Worm (Caenorhabditis elegans) whole organism, young adult: ENCODE results near the gene chhy-1.

Experiments used
- D2030.7 ChIP-seq: fragments of 200-800 bp; sonication (Bioruptor generic); IDR thresholded peaks from 2 replicates; pipeline ENCODE4 v1.3.6; 2022; ENCODE audit warnings: missing genetic modification reagents, missing genetic modification characterization, missing compliant biosample characterization
- F39B2.1 ChIP-seq: fragments of 200-800 bp; sonication (Bioruptor generic); IDR thresholded peaks from 2 replicates; pipeline ENCODE4 v1.3.6; 2022; ENCODE audit warnings: missing genetic modification reagents, missing genetic modification characterization, missing compliant biosample characterization
- F52B5.7 ChIP-seq: sonication (generic microtip); optimal IDR thresholded peaks from 2 replicates; lab custom pipeline; 2016; ENCODE audit warnings: mild to moderate bottlenecking, missing genetic modification characterization, missing compliant biosample characterization
- F55B11.4 ChIP-seq: sonication (generic microtip); optimal IDR thresholded peaks from 2 replicates; lab custom pipeline; 2016; ENCODE audit warnings: missing compliant biosample characterization, missing genetic modification characterization, borderline replicate concordance; ENCODE audit not compliant: insufficient read depth
- K11D2.4 ChIP-seq: fragments of 200-800 bp; sonication (Bioruptor generic); IDR thresholded peaks from 2 replicates; pipeline ENCODE4 v1.3.6; 2022; ENCODE audit warnings: missing genetic modification reagents, missing genetic modification characterization, missing compliant biosample characterization
- Y56A3A.18 ChIP-seq: fragments of 200-800 bp; sonication (Bioruptor generic); IDR thresholded peaks from 2 replicates; pipeline ENCODE4 v1.3.6; 2022; ENCODE audit warnings: missing genetic modification reagents, missing genetic modification characterization, missing compliant biosample characterization
- ama-1 ChIP-seq, 3 experiments: fragments of 150-350 bp in 1 of 3; sonication (generic microtip) in 2 of 3; optimal IDR thresholded peaks; 2 replicates each; lab custom pipeline; 2014 to 2018; ENCODE audit warnings: missing biosample characterization in 2 of 3, missing genetic modification characterization in 2 of 3, missing genetic modification reagents in 2 of 3
- attf-6 ChIP-seq: fragments of 200-800 bp; sonication (Bioruptor generic); IDR thresholded peaks from 2 replicates; pipeline ENCODE4 v1.3.6; 2022; ENCODE audit warnings: missing genetic modification reagents, missing genetic modification characterization, missing compliant biosample characterization
- cebp-2 ChIP-seq: fragments of 200-800 bp; sonication (Bioruptor generic); IDR thresholded peaks from 2 replicates; pipeline ENCODE4 v1.3.6; 2022; ENCODE audit warnings: missing genetic modification characterization, missing compliant biosample characterization
- ceh-100 ChIP-seq: fragments of 200-800 bp; sonication (Bioruptor generic); IDR thresholded peaks from 2 replicates; pipeline ENCODE4 v1.3.6; 2022; ENCODE audit warnings: missing genetic modification reagents, missing genetic modification characterization, missing compliant biosample characterization
- ceh-40 ChIP-seq: fragments of 200-800 bp; sonication (Bioruptor generic); IDR thresholded peaks from 2 replicates; pipeline ENCODE4 v1.3.6; 2022; ENCODE audit warnings: missing genetic modification characterization, missing compliant biosample characterization
- ceh-79 ChIP-seq: sonication (generic microtip); optimal IDR thresholded peaks from 2 replicates; lab custom pipeline; 2017; ENCODE audit warnings: mild to moderate bottlenecking, missing genetic modification characterization, missing compliant biosample characterization
- die-1 ChIP-seq: sonication (generic microtip); optimal IDR thresholded peaks from 2 replicates; lab custom pipeline; 2016; ENCODE audit warnings: missing genotype, mild to moderate bottlenecking, missing genetic modification characterization, missing compliant biosample characterization
- dpff-1 ChIP-seq: sonication (generic microtip); optimal IDR thresholded peaks from 2 replicates; lab custom pipeline; 2017; ENCODE audit warnings: mild to moderate bottlenecking, missing genetic modification characterization, missing compliant biosample characterization
- egl-18 ChIP-seq: fragments of 200-800 bp; sonication (Bioruptor generic); IDR thresholded peaks from 2 replicates; pipeline ENCODE4 v1.3.6; 2022; ENCODE audit warnings: missing genetic modification reagents, missing genetic modification characterization, missing compliant biosample characterization
- hmg-1.2 ChIP-seq: fragments of 200-800 bp; sonication (Bioruptor generic); IDR thresholded peaks from 2 replicates; pipeline ENCODE4 v1.3.6; 2022; ENCODE audit warnings: missing genetic modification reagents, missing genetic modification characterization, missing compliant biosample characterization
- hmg-20 ChIP-seq: fragments of 200-800 bp; sonication (Bioruptor generic); IDR thresholded peaks from 2 replicates; pipeline ENCODE4 v1.3.6; 2022; ENCODE audit warnings: missing genetic modification reagents, missing genetic modification characterization, missing compliant biosample characterization
- hrde-1 ChIP-seq: sonication (generic microtip); optimal IDR thresholded peaks from 2 replicates; lab custom pipeline; 2016; ENCODE audit warnings: missing genetic modification characterization, mild to moderate bottlenecking, missing compliant biosample characterization, moderate library complexity, missing genotype, missing genetic modification reagents, borderline replicate concordance
- lag-1 ChIP-seq: fragments of 200-800 bp; sonication (Bioruptor generic); IDR thresholded peaks from 2 replicates; pipeline ENCODE4 v1.3.6; 2022; ENCODE audit warnings: missing genetic modification reagents, missing genetic modification characterization, missing compliant biosample characterization
- let-607 ChIP-seq, 2 experiments: fragments of 200-800 bp in 1 of 2; sonication (Bioruptor generic) in 1 of 2; sonication (generic microtip) in 1 of 2; optimal IDR thresholded peaks; 2 replicates each; lab custom pipeline; 2016 to 2018; ENCODE audit warnings: mild to moderate bottlenecking in 2 of 2, missing compliant biosample characterization in 2 of 2, missing genetic modification characterization in 2 of 2, moderate library complexity in 2 of 2, missing genotype in 1 of 2
- lin-26 ChIP-seq: fragments of 200-800 bp; sonication (Bioruptor generic); IDR thresholded peaks from 2 replicates; pipeline ENCODE4 v1.3.6; 2022; ENCODE audit warnings: missing genetic modification reagents, missing genetic modification characterization, missing compliant biosample characterization
- lin-40 ChIP-seq: sonication (generic microtip); optimal IDR thresholded peaks from 2 replicates; lab custom pipeline; 2016; ENCODE audit warnings: missing genetic modification characterization, mild to moderate bottlenecking, missing compliant biosample characterization, missing genotype, missing genetic modification reagents
- lin-54 ChIP-seq: fragments of 200-800 bp; sonication (Bioruptor generic); optimal IDR thresholded peaks from 2 replicates; lab custom pipeline; 2018; ENCODE audit warnings: mild to moderate bottlenecking, missing genetic modification characterization, missing compliant biosample characterization
- lir-1 ChIP-seq: fragments of 200-800 bp; sonication (Bioruptor generic); conservative IDR thresholded peaks from 2 replicates; pipeline ENCODE4 v1.3.6; 2022; ENCODE audit warnings: missing genetic modification reagents, missing genetic modification characterization, missing compliant biosample characterization
- madf-10 ChIP-seq: sonication (generic microtip); optimal IDR thresholded peaks from 2 replicates; lab custom pipeline; 2016; ENCODE audit warnings: mild to moderate bottlenecking, missing genetic modification characterization, missing compliant biosample characterization
- madf-3 ChIP-seq: fragments of 200-800 bp; sonication (Bioruptor generic); IDR thresholded peaks from 2 replicates; pipeline ENCODE4 v1.3.6; 2022; ENCODE audit warnings: missing genetic modification reagents, missing genetic modification characterization, missing compliant biosample characterization
- madf-6 ChIP-seq: fragments of 200-800 bp; sonication (Bioruptor generic); IDR thresholded peaks from 2 replicates; pipeline ENCODE4 v1.3.6; 2022; ENCODE audit warnings: missing genetic modification reagents, missing genetic modification characterization, missing compliant biosample characterization
- mxl-1 ChIP-seq: sonication (generic microtip); optimal IDR thresholded peaks from 2 replicates; lab custom pipeline; 2016; ENCODE audit warnings: missing genetic modification characterization, missing compliant biosample characterization
- nfya-2 ChIP-seq: fragments of 200-800 bp; sonication (Bioruptor generic); IDR thresholded peaks from 2 replicates; pipeline ENCODE4 v1.3.6; 2022; ENCODE audit warnings: missing genetic modification reagents, missing genetic modification characterization, missing compliant biosample characterization
- nfyb-1 ChIP-seq: fragments of 200-800 bp; sonication (Bioruptor generic); IDR thresholded peaks from 2 replicates; pipeline ENCODE4 v1.3.6; 2022; ENCODE audit warnings: missing genetic modification reagents, missing genetic modification characterization, missing compliant biosample characterization
- nhr-27 ChIP-seq: fragments of 200-800 bp; sonication (Bioruptor generic); optimal IDR thresholded peaks from 2 replicates; lab custom pipeline; 2018; ENCODE audit warnings: mild to moderate bottlenecking, missing genetic modification characterization, moderate library complexity, missing compliant biosample characterization
- nhr-90 ChIP-seq: sonication (generic microtip); optimal IDR thresholded peaks from 2 replicates; lab custom pipeline; 2016; ENCODE audit warnings: missing genotype, mild to moderate bottlenecking, missing genetic modification characterization, missing compliant biosample characterization
- pha-4 ChIP-seq: fragments of 150-350 bp; sonication (generic microtip); optimal IDR thresholded peaks from 2 replicates; lab custom pipeline; 2014; ENCODE audit warnings: missing biosample characterization, missing genetic modification reagents, missing genetic modification characterization
- rpc-1 ChIP-seq, 2 experiments: fragments of 150-350 bp in 1 of 2; sonication (generic microtip) in 1 of 2; optimal IDR thresholded peaks; 2 replicates each; lab custom pipeline; 2014 to 2018; ENCODE audit warnings: missing biosample characterization in 1 of 2, missing genetic modification characterization in 1 of 2, missing genetic modification reagents in 1 of 2, missing genotype in 1 of 2
- sdz-38 ChIP-seq: sonication (generic microtip); optimal IDR thresholded peaks from 2 replicates; lab custom pipeline; 2016; ENCODE audit warnings: missing genotype, missing genetic modification characterization, missing compliant biosample characterization
- snpc-1.3 ChIP-seq: sonication (generic microtip); optimal IDR thresholded peaks from 2 replicates; lab custom pipeline; 2017; ENCODE audit warnings: missing genetic modification characterization, mild to moderate bottlenecking, missing compliant biosample characterization, antibody characterized with exemption, moderate library complexity, missing genotype, missing genetic modification reagents; ENCODE audit not compliant: insufficient read depth
- snpc-3.4 ChIP-seq: sonication (generic microtip); optimal IDR thresholded peaks from 2 replicates; lab custom pipeline; 2017; ENCODE audit warnings: missing genetic modification characterization, mild to moderate bottlenecking, missing compliant biosample characterization, antibody characterized with exemption, moderate library complexity, missing genotype, missing genetic modification reagents
- somi-1 ChIP-seq: fragments of 200-800 bp; sonication (Bioruptor generic); optimal IDR thresholded peaks from 2 replicates; lab custom pipeline; 2018; ENCODE audit warnings: mild to moderate bottlenecking, missing genetic modification characterization, missing compliant biosample characterization
- sptf-2 ChIP-seq: fragments of 200-800 bp; sonication (Bioruptor generic); optimal IDR thresholded peaks from 2 replicates; lab custom pipeline; 2018; ENCODE audit warnings: mild to moderate bottlenecking, missing genetic modification characterization, missing compliant biosample characterization
- xnd-1 ChIP-seq: sonication (generic microtip); optimal IDR thresholded peaks from 2 replicates; lab custom pipeline; 2016; ENCODE audit warnings: missing genotype, missing genetic modification reagents, missing genetic modification characterization, missing compliant biosample characterization
- zim-3 ChIP-seq: sonication (generic microtip); optimal IDR thresholded peaks from 2 replicates; lab custom pipeline; 2017; ENCODE audit warnings: mild to moderate bottlenecking, missing genetic modification characterization, moderate library complexity, missing compliant biosample characterization
- ztf-18 ChIP-seq: sonication (generic microtip); optimal IDR thresholded peaks from 2 replicates; lab custom pipeline; 2016; ENCODE audit warnings: missing genotype, mild to moderate bottlenecking, missing genetic modification characterization, missing compliant biosample characterization
- ztf-26 ChIP-seq: sonication (generic microtip); optimal IDR thresholded peaks from 2 replicates; lab custom pipeline; 2017; ENCODE audit warnings: missing genetic modification characterization, missing compliant biosample characterization
- ztf-28 ChIP-seq: fragments of 200-800 bp; sonication (Bioruptor generic); IDR thresholded peaks from 2 replicates; pipeline ENCODE4 v1.3.6; 2022; ENCODE audit warnings: missing genetic modification reagents, missing genetic modification characterization, missing compliant biosample characterization
- ztf-3 ChIP-seq: fragments of 200-800 bp; sonication (Bioruptor generic); optimal IDR thresholded peaks from 2 replicates; lab custom pipeline; 2018; ENCODE audit warnings: mild to moderate bottlenecking, missing genetic modification characterization, missing compliant biosample characterization

The chhy-1 gene

DNA sequence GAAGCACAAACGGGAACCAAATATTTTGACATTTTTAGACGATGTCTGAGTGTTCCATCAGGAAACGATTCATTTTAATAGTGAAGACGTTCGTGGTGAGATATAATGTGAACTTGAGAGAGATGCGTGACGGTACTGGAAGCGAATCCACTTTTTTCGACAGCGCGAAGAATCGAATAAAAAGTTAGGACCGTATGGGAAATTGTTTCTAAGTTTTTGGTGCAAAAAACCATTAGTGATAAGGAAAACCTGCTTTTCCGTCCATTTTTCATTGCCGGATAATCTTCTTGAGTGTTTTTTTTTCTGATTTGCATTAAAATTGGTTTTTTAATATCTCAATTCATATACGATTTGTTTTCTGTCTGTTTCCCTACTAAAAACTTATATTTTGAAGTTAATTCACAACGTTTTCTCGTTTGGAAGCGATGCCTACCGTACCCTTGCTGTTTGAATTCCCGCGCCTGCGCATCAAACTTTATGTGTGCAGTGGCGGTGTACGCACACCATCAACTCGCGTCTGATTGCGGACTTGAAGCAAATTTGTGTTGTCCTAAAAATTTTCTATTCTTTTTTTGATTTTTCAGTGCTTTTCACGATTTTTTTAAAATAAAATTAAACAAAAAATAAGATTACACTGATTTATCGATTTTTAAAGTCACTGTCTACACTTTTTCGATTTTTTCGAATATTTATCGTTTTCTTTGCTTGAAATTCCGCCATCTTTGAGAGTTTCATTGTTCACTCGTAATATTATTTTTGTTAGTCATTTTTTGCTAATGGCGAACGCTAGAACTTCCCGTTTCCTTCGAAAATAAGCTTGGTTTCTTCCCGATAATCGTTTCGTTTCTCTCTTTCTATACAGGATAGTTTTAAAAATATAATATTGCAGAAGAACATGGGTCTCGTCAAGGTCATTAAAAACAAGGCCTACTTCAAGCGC lies 48.1 kb downstream of the chhy-1 start, which contains the start of the genes col-38 and rpl-5:
Gene col-38 (minus strand): TSS at position 51 of the 940 bp plus-strand sequence.
Gene rpl-5 (plus strand): TSS at position 890 of the 940 bp plus-strand sequence.
- peak; percentile 39; the same call in 1 of the 2 replicates for TF ChIP-seq madf-3
- TF ChIP-seq zim-3 (tag; lab: Kevin White, UChicago): no peak
- TF ChIP-seq attf-6 (GFP tag; lab: Robert Waterston, UW): no peak
- peak; percentile 62 for TF ChIP-seq hmg-1.2 (GFP tag; lab: Robert Waterston, UW)
- TF ChIP-seq ceh-100 (GFP tag; lab: Robert Waterston, UW): peak; percentile 48; the same call in 1 of the 2 replicates
- TF ChIP-seq sptf-2 (GFP tag; lab: Kevin White, UChicago): no peak
- no peak for TF ChIP-seq lag-1 (GFP tag; lab: Robert Waterston, UW)
- TF ChIP-seq die-1 (tag; lab: Kevin White, UChicago): no peak
- TF ChIP-seq ztf-26 (tag; lab: Kevin White, UChicago): peak; percentile 29
- TF ChIP-seq let-607 (tag; optimal IDR thresholded peaks at IDR 0.05; lab: Kevin White, UChicago): peak; percentile 69 to 83
- TF ChIP-seq xnd-1 (tag; lab: Kevin White, UChicago): peak; percentile 43
- TF ChIP-seq ztf-28 (GFP tag; lab: Robert Waterston, UW): 0 out of 2 replicates have a peak, but pooled peaks have one; percentile 36
- peak; percentile 79 for TF ChIP-seq snpc-3.4 (tag; lab: Kevin White, UChicago)
- no peak for TF ChIP-seq F55B11.4
- TF ChIP-seq K11D2.4 (GFP tag; lab: Robert Waterston, UW): no peak
- TF ChIP-seq Y56A3A.18: no peak
- peak; percentile 43 for TF ChIP-seq ztf-18 (tag; lab: Kevin White, UChicago)
- TF ChIP-seq lin-54 (GFP tag; lab: Kevin White, UChicago): peak; percentile 98
- TF ChIP-seq madf-10: peak; percentile 30
- peak; percentile 80 for TF ChIP-seq madf-6
- no peak for TF ChIP-seq nhr-27 (tag; lab: Kevin White, UChicago)
- no peak for TF ChIP-seq nfya-2 (GFP tag; lab: Robert Waterston, UW)
- no peak for TF ChIP-seq somi-1 (GFP tag; lab: Kevin White, UChicago)
- no peak for TF ChIP-seq cebp-2
- TF ChIP-seq ztf-3 (GFP tag; lab: Kevin White, UChicago): no peak
- no peak for TF ChIP-seq rpc-1 (optimal IDR thresholded peaks at IDR 0.05; lab: Kevin White, UChicago)
- TF ChIP-seq rpc-1 (tag; optimal IDR thresholded peaks at IDR 0.05; lab: Kevin White, UChicago): no peak
- TF ChIP-seq nhr-90 (tag; lab: Kevin White, UChicago): peak; percentile 31
- no peak for TF ChIP-seq lir-1 (GFP tag; lab: Robert Waterston, UW)
- TF ChIP-seq ama-1 (optimal IDR thresholded peaks at IDR 0.05; lab: Kevin White, UChicago): no peak
- peak in 1 of 2 experiments; percentile 26 for TF ChIP-seq ama-1 (GFP tag; optimal IDR thresholded peaks at IDR 0.05; lab: Kevin White, UChicago)
- 0 out of 2 replicates have a peak, but pooled peaks have one; percentile 59 for TF ChIP-seq nfyb-1 (GFP tag; lab: Robert Waterston, UW)
- peak; percentile 91 for TF ChIP-seq snpc-1.3 (tag; lab: Kevin White, UChicago)
- TF ChIP-seq hmg-20: no peak
- no peak for TF ChIP-seq F52B5.7 (tag; lab: Kevin White, UChicago)
- TF ChIP-seq sdz-38 (tag; lab: Kevin White, UChicago): no peak
- peak; percentile 71 for TF ChIP-seq D2030.7 (GFP tag; lab: Robert Waterston, UW)
- no peak for TF ChIP-seq mxl-1 (tag; lab: Kevin White, UChicago)
- peak; percentile 56 for TF ChIP-seq lin-40 (tag; lab: Kevin White, UChicago)
- TF ChIP-seq lin-26 (GFP tag; lab: Robert Waterston, UW): no peak
- peak; percentile 57 for TF ChIP-seq pha-4
- no peak for TF ChIP-seq ceh-79
- no peak for TF ChIP-seq hrde-1 (tag; lab: Kevin White, UChicago)
- TF ChIP-seq ceh-40 (GFP tag; lab: Robert Waterston, UW): no peak
- no peak for TF ChIP-seq egl-18 (GFP tag; lab: Robert Waterston, UW)
- no peak for TF ChIP-seq dpff-1 (tag; lab: Kevin White, UChicago)
- no peak for TF ChIP-seq F39B2.1 (GFP tag; lab: Robert Waterston, UW)
